Worm (Caenorhabditis elegans) whole organism, L4 larva: Measurements from ENCODE around the gene C14A4.6.
A peak's percentile ranks its signal among the peaks of the same experiment; 100 is the strongest.

Source experiments
- D1046.2 ChIP-seq: fragments of 200-800 bp; sonication (Bioruptor generic); IDR thresholded peaks from 2 replicates; pipeline ENCODE4 v1.3.6; 2022; ENCODE audit warnings: missing genetic modification characterization, missing compliant biosample characterization
- F37D6.2 ChIP-seq: sonication (generic microtip); optimal IDR thresholded peaks from 2 replicates; lab custom pipeline; 2016; ENCODE audit warnings: mild to moderate bottlenecking, missing genetic modification characterization, missing compliant biosample characterization
- F44E2.7 ChIP-seq: fragments of 200-800 bp; sonication (Bioruptor generic); IDR thresholded peaks from 2 replicates; pipeline ENCODE4 v2.1.2; 2022; ENCODE audit warnings: missing genetic modification characterization, missing compliant biosample characterization
- R02D3.7 ChIP-seq: fragments of 150-350 bp; sonication (generic microtip); optimal IDR thresholded peaks from 3 replicates; lab custom pipeline; 2014; ENCODE audit warnings: missing biosample characterization, missing genetic modification characterization
- Y48G9A.11 ChIP-seq: fragments of 200-800 bp; sonication (Bioruptor generic); IDR thresholded peaks from 2 replicates; pipeline ENCODE4 v1.3.6; 2022; ENCODE audit warnings: missing genetic modification reagents, missing genetic modification characterization, missing compliant biosample characterization
- Y75B8A.6 ChIP-seq: fragments of 200-800 bp; sonication (Bioruptor generic); IDR thresholded peaks from 2 replicates; pipeline ENCODE4 v1.3.6; 2022; ENCODE audit warnings: missing genetic modification reagents, missing genetic modification characterization, missing compliant biosample characterization
- ZK546.5 ChIP-seq, 2 experiments: sonication (generic microtip); optimal IDR thresholded peaks; 2 replicates each; lab custom pipeline; 2017; ENCODE audit warnings: missing biosample characterization in 2 of 2, missing genetic modification characterization in 2 of 2
- aly-2 ChIP-seq: sonication (generic microtip); optimal IDR thresholded peaks from 2 replicates; lab custom pipeline; 2018; ENCODE audit warnings: missing biosample characterization, missing genetic modification characterization
- attf-4 ChIP-seq: sonication (generic microtip); optimal IDR thresholded peaks from 3 replicates; lab custom pipeline; 2017; ENCODE audit warnings: missing biosample characterization, missing genetic modification characterization
- ceh-32 ChIP-seq: sonication (generic microtip); optimal IDR thresholded peaks from 2 replicates; lab custom pipeline; 2016; ENCODE audit warnings: mild to moderate bottlenecking, missing genetic modification characterization, missing compliant biosample characterization; ENCODE audit not compliant: poor library complexity
- ces-1 ChIP-seq: fragments of 150-350 bp; sonication (generic microtip); optimal IDR thresholded peaks from 4 replicates; lab custom pipeline; 2014; ENCODE audit warnings: missing biosample characterization, missing genetic modification reagents, missing genetic modification characterization
- cey-2 ChIP-seq: sonication (generic microtip); optimal IDR thresholded peaks from 3 replicates; lab custom pipeline; 2017; ENCODE audit warnings: missing genetic modification characterization, mild to moderate bottlenecking, missing compliant biosample characterization, antibody characterized with exemption, borderline replicate concordance; ENCODE audit not compliant: insufficient read depth
- ctbp-1 ChIP-seq: fragments of 200-800 bp; sonication (Bioruptor generic); IDR thresholded peaks from 2 replicates; pipeline ENCODE4 v1.3.6; 2022; ENCODE audit warnings: missing genetic modification reagents, missing genetic modification characterization, missing compliant biosample characterization
- daf-12 ChIP-seq: fragments of 150-350 bp; optimal IDR thresholded peaks from 2 replicates; lab custom pipeline; 2014; ENCODE audit warnings: missing biosample characterization, missing genetic modification reagents, missing genetic modification characterization
- daf-19 ChIP-seq: fragments of 200-800 bp; sonication (Bioruptor generic); conservative IDR thresholded peaks from 2 replicates; pipeline ENCODE4 v1.3.6; 2022; ENCODE audit warnings: missing genetic modification characterization, missing compliant biosample characterization
- dmd-6 ChIP-seq: fragments of 200-800 bp; sonication (Bioruptor generic); IDR thresholded peaks from 2 replicates; pipeline ENCODE4 v1.3.6; 2022; ENCODE audit warnings: missing genetic modification reagents, missing genetic modification characterization, missing compliant biosample characterization
- dmd-8 ChIP-seq: fragments of 200-800 bp; sonication (Bioruptor generic); IDR thresholded peaks from 2 replicates; pipeline ENCODE4 v1.3.6; 2022; ENCODE audit warnings: missing genetic modification characterization, missing compliant biosample characterization
- dmd-9 ChIP-seq: fragments of 200-800 bp; sonication (Bioruptor generic); IDR thresholded peaks from 2 replicates; pipeline ENCODE4 v1.3.6; 2022; ENCODE audit warnings: missing genetic modification reagents, missing genetic modification characterization, missing compliant biosample characterization
- duxl-1 ChIP-seq: sonication (generic microtip); optimal IDR thresholded peaks from 2 replicates; lab custom pipeline; 2016; ENCODE audit warnings: mild to moderate bottlenecking, missing genetic modification characterization, moderate library complexity, missing compliant biosample characterization; ENCODE audit not compliant: poor library complexity
- egl-43 ChIP-seq: fragments of 200-800 bp; sonication (Bioruptor generic); IDR thresholded peaks from 2 replicates; pipeline ENCODE4 v1.3.6; 2022; ENCODE audit warnings: missing genetic modification reagents, missing genetic modification characterization, missing compliant biosample characterization
- fkh-10 ChIP-seq: fragments of 150-350 bp; optimal IDR thresholded peaks from 2 replicates; lab custom pipeline; 2014; ENCODE audit warnings: missing biosample characterization, missing genetic modification reagents, missing genetic modification characterization
- fos-1 ChIP-seq: fragments of 150-350 bp; optimal IDR thresholded peaks from 2 replicates; lab custom pipeline; 2014; ENCODE audit warnings: missing biosample characterization, missing genetic modification characterization
- gei-8 ChIP-seq: fragments of 200-800 bp; sonication (Bioruptor generic); optimal IDR thresholded peaks from 2 replicates; lab custom pipeline; 2018; ENCODE audit warnings: mild to moderate bottlenecking, missing genetic modification characterization, missing compliant biosample characterization
- hlh-30 ChIP-seq: sonication (generic microtip); optimal IDR thresholded peaks from 2 replicates; lab custom pipeline; 2017; ENCODE audit warnings: antibody characterized with exemption, mild to moderate bottlenecking, missing genetic modification characterization, missing compliant biosample characterization; ENCODE audit not compliant: insufficient read depth
- lin-15B ChIP-seq: fragments of 150-350 bp; sonication (generic microtip); optimal IDR thresholded peaks from 3 replicates; lab custom pipeline; 2014; ENCODE audit warnings: missing biosample characterization, missing genetic modification characterization
- lin-29 ChIP-seq: fragments of 200-800 bp; sonication (Bioruptor generic); IDR thresholded peaks from 2 replicates; pipeline ENCODE4 v1.3.6; 2022; ENCODE audit warnings: missing genetic modification reagents, missing genetic modification characterization, missing compliant biosample characterization
- lin-38 ChIP-seq: fragments of 200-800 bp; sonication (Bioruptor generic); IDR thresholded peaks from 2 replicates; pipeline ENCODE4 v1.3.6; 2022; ENCODE audit warnings: missing genetic modification reagents, missing genetic modification characterization, missing compliant biosample characterization
- lsy-2 ChIP-seq, 2 experiments: fragments of 150-350 bp in 1 of 2; sonication (generic microtip) in 1 of 2; optimal IDR thresholded peaks; 2 replicates each; lab custom pipeline; 2014 to 2017; ENCODE audit warnings: missing biosample characterization in 2 of 2, missing genetic modification characterization in 2 of 2
- mep-1 ChIP-seq: fragments of 150-350 bp; sonication (generic microtip); optimal IDR thresholded peaks from 3 replicates; lab custom pipeline; 2014; ENCODE audit warnings: missing biosample characterization, missing genetic modification characterization
- mes-2 ChIP-seq: sonication (generic microtip); optimal IDR thresholded peaks from 2 replicates; lab custom pipeline; 2016; ENCODE audit warnings: missing genotype, mild to moderate bottlenecking, missing genetic modification characterization, missing compliant biosample characterization; ENCODE audit not compliant: poor library complexity, severe bottlenecking
- mxl-3 ChIP-seq: fragments of 200-800 bp; sonication (Bioruptor generic); optimal IDR thresholded peaks from 2 replicates; lab custom pipeline; 2018; ENCODE audit warnings: mild to moderate bottlenecking, missing genetic modification characterization, missing compliant biosample characterization
- nhr-11 ChIP-seq: fragments of 150-350 bp; optimal IDR thresholded peaks from 2 replicates; lab custom pipeline; 2014; ENCODE audit warnings: missing biosample characterization, missing genetic modification characterization
- nhr-111 ChIP-seq: fragments of 200-800 bp; sonication (Bioruptor generic); optimal IDR thresholded peaks from 2 replicates; lab custom pipeline; 2018; ENCODE audit warnings: mild to moderate bottlenecking, missing genetic modification characterization, missing compliant biosample characterization
- nhr-237 ChIP-seq: sonication (generic microtip); optimal IDR thresholded peaks from 2 replicates; lab custom pipeline; 2017; ENCODE audit warnings: missing biosample characterization, missing genetic modification characterization
- nhr-28 ChIP-seq: fragments of 150-350 bp; optimal IDR thresholded peaks from 2 replicates; lab custom pipeline; 2014; ENCODE audit warnings: missing biosample characterization, missing genetic modification characterization
- nhr-41 ChIP-seq: fragments of 200-800 bp; sonication (Bioruptor generic); IDR thresholded peaks from 2 replicates; pipeline ENCODE4 v1.3.6; 2022; ENCODE audit warnings: missing genetic modification reagents, missing genetic modification characterization, missing compliant biosample characterization
- nhr-42 ChIP-seq: fragments of 200-800 bp; sonication (Bioruptor generic); IDR thresholded peaks from 2 replicates; pipeline ENCODE4 v1.3.6; 2022; ENCODE audit warnings: missing genetic modification characterization, missing compliant biosample characterization
- nhr-6 ChIP-seq: fragments of 150-350 bp; optimal IDR thresholded peaks from 2 replicates; lab custom pipeline; 2014; ENCODE audit warnings: missing biosample characterization, missing genetic modification characterization
- nhr-76 ChIP-seq: fragments of 150-350 bp; optimal IDR thresholded peaks from 2 replicates; lab custom pipeline; 2014; ENCODE audit warnings: missing biosample characterization, missing genetic modification characterization
- nhr-77 ChIP-seq: fragments of 150-350 bp; optimal IDR thresholded peaks from 2 replicates; lab custom pipeline; 2014; ENCODE audit warnings: missing biosample characterization, missing genetic modification characterization
- rbr-2 ChIP-seq: sonication (generic microtip); optimal IDR thresholded peaks from 2 replicates; lab custom pipeline; 2016; ENCODE audit warnings: missing genotype, missing genetic modification characterization, missing compliant biosample characterization
- saeg-2 ChIP-seq: fragments of 200-800 bp; sonication (Bioruptor generic); IDR thresholded peaks from 2 replicates; pipeline ENCODE4 v1.3.6; 2022; ENCODE audit warnings: missing genetic modification reagents, missing genetic modification characterization, missing compliant biosample characterization
- set-16 ChIP-seq: fragments of 200-800 bp; sonication (Bioruptor generic); IDR thresholded peaks from 2 replicates; pipeline ENCODE4 v1.3.6; 2022; ENCODE audit warnings: missing genetic modification reagents, missing genetic modification characterization, missing compliant biosample characterization
- skn-1 ChIP-seq: fragments of 150-350 bp; optimal IDR thresholded peaks from 2 replicates; lab custom pipeline; 2014; ENCODE audit warnings: missing biosample characterization, missing genetic modification characterization
- spr-3 ChIP-seq: fragments of 200-800 bp; sonication (Bioruptor generic); optimal IDR thresholded peaks from 2 replicates; lab custom pipeline; 2018; ENCODE audit warnings: mild to moderate bottlenecking, missing genetic modification characterization, missing compliant biosample characterization
- tag-97 ChIP-seq: fragments of 200-800 bp; sonication (Bioruptor generic); IDR thresholded peaks from 2 replicates; pipeline ENCODE4 v1.3.6; 2022; ENCODE audit warnings: missing genetic modification characterization, missing compliant biosample characterization
- unc-62 ChIP-seq, 3 experiments: fragments of 150-350 bp in 1 of 3; sonication (generic microtip); optimal IDR thresholded peaks in 2 of 3; peaks in 1 of 3; 1 replicate in 1 of 3; 2 replicates in 2 of 3; lab custom pipeline; 2014 to 2017; ENCODE audit warnings: missing biosample characterization in 3 of 3, missing genetic modification characterization in 3 of 3, missing genetic modification reagents in 3 of 3, missing genotype in 1 of 3
- vab-7 ChIP-seq: fragments of 200-800 bp; sonication (Bioruptor generic); IDR thresholded peaks from 2 replicates; pipeline ENCODE4 v1.3.6; 2022; ENCODE audit warnings: missing genetic modification reagents, missing genetic modification characterization, missing compliant biosample characterization
- zip-2 ChIP-seq: fragments of 150-350 bp; optimal IDR thresholded peaks from 2 replicates; lab custom pipeline; 2014; ENCODE audit warnings: missing biosample characterization, missing genetic modification characterization

Gene C14A4.6

ce11 chrII:10545924-10546783 lies 48.4 kb downstream of the C14A4.6 start:
- TF ChIP-seq fos-1 (no peak), vab-7 (GFP tag; lab: Robert Waterston, UW) (no peak), fkh-10 (GFP tag; lab: Kevin White, UChicago) (no peak), ZK546.5 (tag; optimal IDR thresholded peaks at IDR 0.05; lab: Kevin White, UChicago) (no peak), R02D3.7 (tag; lab: Kevin White, UChicago) (no peak), saeg-2 (no peak), lsy-2 (tag; optimal IDR thresholded peaks at IDR 0.05; lab: Kevin White, UChicago) (no peak), lin-29 (GFP tag; lab: Robert Waterston, UW) (no peak), daf-12 (tag; lab: Kevin White, UChicago) (no peak), set-16 (GFP tag; lab: Robert Waterston, UW) (no peak), aly-2 (no peak), nhr-237 (no peak), lin-15B (no peak), Y75B8A.6 (peak; percentile 37; the same call in 1 of the 2 replicates), hlh-30 (tag; lab: Kevin White, UChicago) (peak; percentile 37), D1046.2 (GFP tag; lab: Robert Waterston, UW) (no peak), nhr-111 (GFP tag; lab: Kevin White, UChicago) (no peak), lin-38 (GFP tag; lab: Robert Waterston, UW) (no peak; the same call in 1 of the 2 replicates), unc-62 (GFP tag; optimal IDR thresholded peaks at IDR 0.05 in 1 of 2; lab: Kevin White, UChicago) (no peak), unc-62 (tag; optimal IDR thresholded peaks at IDR 0.05; lab: Kevin White, UChicago) (no peak), mep-1 (tag; lab: Kevin White, UChicago) (no peak), dmd-8 (GFP tag; lab: Robert Waterston, UW) (peak; percentile 10; the same call in 1 of the 2 replicates), F44E2.7 (no peak), duxl-1 (no peak), mxl-3 (GFP tag; lab: Kevin White, UChicago) (peak; percentile 3), spr-3 (GFP tag; lab: Kevin White, UChicago) (no peak), tag-97 (GFP tag; lab: Robert Waterston, UW) (no peak), attf-4 (no peak), ctbp-1 (GFP tag; lab: Robert Waterston, UW) (no peak; the same call in 1 of the 2 replicates), zip-2 (no peak), nhr-41 (GFP tag; lab: Robert Waterston, UW) (no peak), cey-2 (tag; lab: Kevin White, UChicago) (no peak), Y48G9A.11 (GFP tag; lab: Robert Waterston, UW) (peak; percentile 25; the same call in 1 of the 2 replicates), rbr-2 (tag; lab: Kevin White, UChicago) (no peak), skn-1 (tag; lab: Kevin White, UChicago) (no peak), nhr-28 (tag; lab: Kevin White, UChicago) (no peak), ces-1 (GFP tag; lab: Kevin White, UChicago) (no peak), dmd-6 (GFP tag; lab: Robert Waterston, UW) (no peak), dmd-9 (GFP tag; lab: Robert Waterston, UW) (peak; percentile 42; the same call in 1 of the 2 replicates), ceh-32 (tag; lab: Kevin White, UChicago) (no peak), nhr-11 (tag; lab: Kevin White, UChicago) (peak; percentile 46), nhr-76 (tag; lab: Kevin White, UChicago) (no peak), gei-8 (GFP tag; lab: Kevin White, UChicago) (no peak), nhr-77 (no peak), nhr-42 (no peak), nhr-6 (tag; lab: Kevin White, UChicago) (no peak), mes-2 (tag; lab: Kevin White, UChicago) (peak; percentile 26), F37D6.2 (no peak), daf-19 (GFP tag; lab: Robert Waterston, UW) (no peak), egl-43 (GFP tag; lab: Robert Waterston, UW) (peak; percentile 62; the same call in 1 of the 2 replicates)
